Worm (Caenorhabditis elegans): Measurements from ENCODE around the gene mom-2.

mom-2 gene

ce11 chrV:8389307-8389706 lies 33.5 kb downstream of the mom-2 start:
- TF ChIP-seq ceh-39 (tag; optimal IDR thresholded peaks at IDR 0.05): no peak
- TF ChIP-seq unc-62 (GFP tag; optimal IDR thresholded peaks at IDR 0.05): no peak
- no peak for TF ChIP-seq zip-8 (tag; optimal IDR thresholded peaks at IDR 0.05)
- no peak for TF ChIP-seq cnd-1 (tag; optimal IDR thresholded peaks at IDR 0.05)
- TF ChIP-seq hlh-1 (tag; optimal IDR thresholded peaks at IDR 0.05): no peak
- TF ChIP-seq lin-13 (tag; optimal IDR thresholded peaks at IDR 0.05): no peak

ce11 chrV:8394357-8394850 lies 38.6 kb downstream of the mom-2 start, which contains the start of the genes pho-6 and F52E1.3:
Gene pho-6, minus strand, starts transcription at chrV:8394457.
Gene F52E1.3, plus strand, starts transcription at chrV:8394800.
- TF ChIP-seq lin-32 (GFP tag; optimal IDR thresholded peaks at IDR 0.05) (no peak), nhr-237 (tag; optimal IDR thresholded peaks at IDR 0.05) (no peak), elt-1 (tag; optimal IDR thresholded peaks at IDR 0.05; ENCODE audit: borderline replicate concordance, insufficient read depth) (no peak), hlh-1 (tag; optimal IDR thresholded peaks at IDR 0.05) (no peak), bed-3 (GFP tag; optimal IDR thresholded peaks at IDR 0.05) (no peak), sptf-1 (tag; optimal IDR thresholded peaks at IDR 0.05) (no peak), zip-8 (tag; optimal IDR thresholded peaks at IDR 0.05) (no peak), mls-2 (tag; optimal IDR thresholded peaks at IDR 0.05) (no peak), ceh-39 (tag; optimal IDR thresholded peaks at IDR 0.05) (no peak), nhr-2 (tag; optimal IDR thresholded peaks at IDR 0.05) (no peak), nhr-28 (tag; optimal IDR thresholded peaks at IDR 0.05) (no peak), ceh-83 (GFP tag; optimal IDR thresholded peaks at IDR 0.05) (no peak), lsy-2 (tag; optimal IDR thresholded peaks at IDR 0.05) (no peak), nhr-76 (tag; optimal IDR thresholded peaks at IDR 0.05) (no peak), nhr-12 (tag; optimal IDR thresholded peaks at IDR 0.05) (no peak), blmp-1 (tag; optimal IDR thresholded peaks at IDR 0.05) (no peak), M03D4.4 (tag; optimal IDR thresholded peaks at IDR 0.05) (no peak), ham-2 (GFP tag; optimal IDR thresholded peaks at IDR 0.05) (no peak), unc-62 (GFP tag; optimal IDR thresholded peaks at IDR 0.05) (no peak)

ce11 chrV:8400808-8401207 lies 45.0 kb downstream of the mom-2 start:
- no peak for TF ChIP-seq mls-2 (tag; optimal IDR thresholded peaks at IDR 0.05)
- no peak for TF ChIP-seq ceh-43 (GFP tag; optimal IDR thresholded peaks at IDR 0.05)
- TF ChIP-seq pha-4 (tag; optimal IDR thresholded peaks at IDR 0.05): no peak
- no peak for TF ChIP-seq elt-3 (tag; optimal IDR thresholded peaks at IDR 0.05)
- TF ChIP-seq mab-5 (tag; optimal IDR thresholded peaks at IDR 0.05): no peak
- TF ChIP-seq snpc-4 (tag; optimal IDR thresholded peaks at IDR 0.05): no peak
- TF ChIP-seq sem-2 (GFP tag; optimal IDR thresholded peaks at IDR 0.05): no peak
- TF ChIP-seq drap-1 (GFP tag; optimal IDR thresholded peaks at IDR 0.05): no peak
- TF ChIP-seq lin-13 (tag; optimal IDR thresholded peaks at IDR 0.05): no peak
- no peak for TF ChIP-seq unc-39 (tag; optimal IDR thresholded peaks at IDR 0.05)
- TF ChIP-seq lsy-2 (tag; optimal IDR thresholded peaks at IDR 0.05): no peak
- TF ChIP-seq ceh-83 (GFP tag; optimal IDR thresholded peaks at IDR 0.05): no peak
- no peak for TF ChIP-seq nhr-76 (tag; optimal IDR thresholded peaks at IDR 0.05)
- TF ChIP-seq blmp-1 (tag; optimal IDR thresholded peaks at IDR 0.05): no peak
- no peak for TF ChIP-seq flh-1 (GFP tag; optimal IDR thresholded peaks at IDR 0.05)

ce11 chrV:8401267-8401666 lies 45.5 kb downstream of the mom-2 start:
- TF ChIP-seq mab-5 (tag; optimal IDR thresholded peaks at IDR 0.05) (no peak), blmp-1 (tag; optimal IDR thresholded peaks at IDR 0.05) (no peak), lin-32 (GFP tag; optimal IDR thresholded peaks at IDR 0.05) (no peak), unc-62 (GFP tag; optimal IDR thresholded peaks at IDR 0.05) (no peak), lsy-2 (tag; optimal IDR thresholded peaks at IDR 0.05) (no peak), drap-1 (GFP tag; optimal IDR thresholded peaks at IDR 0.05) (no peak), ceh-43 (GFP tag; optimal IDR thresholded peaks at IDR 0.05) (no peak), unc-39 (tag; optimal IDR thresholded peaks at IDR 0.05) (no peak), ceh-83 (GFP tag; optimal IDR thresholded peaks at IDR 0.05) (no peak), mep-1 (tag; optimal IDR thresholded peaks at IDR 0.05) (no peak), snpc-4 (tag; optimal IDR thresholded peaks at IDR 0.05) (no peak), tbx-8 (GFP tag; optimal IDR thresholded peaks at IDR 0.05) (no peak), ces-1 (GFP tag; optimal IDR thresholded peaks at IDR 0.05) (no peak), unc-120 (tag; optimal IDR thresholded peaks at IDR 0.05; ENCODE audit: poor library complexity, severe bottlenecking) (no peak), nhr-28 (tag; optimal IDR thresholded peaks at IDR 0.05) (no peak), M03D4.4 (tag; optimal IDR thresholded peaks at IDR 0.05) (no peak)
